Fruit fly (Drosophila melanogaster): ENCODE data around the gene CG13288.

CG13288 gene

DNA sequence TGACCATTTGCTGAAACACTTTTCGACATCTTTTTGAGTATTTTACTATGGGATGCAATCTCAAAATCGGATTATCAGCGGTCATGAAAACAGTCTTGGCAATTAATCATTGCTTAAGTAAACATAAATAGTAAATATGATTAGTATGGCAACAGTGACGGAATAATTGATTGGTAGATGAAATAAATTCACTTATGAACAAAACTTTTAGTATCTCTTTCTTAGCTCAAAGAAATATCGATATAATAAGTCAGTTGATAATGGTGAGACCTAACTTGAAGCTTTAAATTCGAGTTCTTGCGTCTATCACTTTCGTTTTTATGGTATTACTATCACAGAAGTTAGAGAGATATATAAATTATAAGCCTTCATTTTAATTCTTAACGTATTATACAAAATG is 36.0 kb upstream of the CG13288 start, which contains the start of gene CG5568:
Gene CG5568 (plus strand): TSS at position 301 of the 400 bp plus-strand sequence.
- TF ChIP-seq ovo (GFP tag; optimal IDR thresholded peaks at IDR 0.05) (no peak), bab1 (GFP tag; optimal IDR thresholded peaks at IDR 0.05) (no peak), cnc (optimal IDR thresholded peaks at IDR 0.05) (no peak), Mnt (GFP tag; optimal IDR thresholded peaks at IDR 0.05) (no peak), Crg-1 (GFP tag; optimal IDR thresholded peaks at IDR 0.05) (no peak), cic (GFP tag; optimal IDR thresholded peaks at IDR 0.05) (no peak)

DNA sequence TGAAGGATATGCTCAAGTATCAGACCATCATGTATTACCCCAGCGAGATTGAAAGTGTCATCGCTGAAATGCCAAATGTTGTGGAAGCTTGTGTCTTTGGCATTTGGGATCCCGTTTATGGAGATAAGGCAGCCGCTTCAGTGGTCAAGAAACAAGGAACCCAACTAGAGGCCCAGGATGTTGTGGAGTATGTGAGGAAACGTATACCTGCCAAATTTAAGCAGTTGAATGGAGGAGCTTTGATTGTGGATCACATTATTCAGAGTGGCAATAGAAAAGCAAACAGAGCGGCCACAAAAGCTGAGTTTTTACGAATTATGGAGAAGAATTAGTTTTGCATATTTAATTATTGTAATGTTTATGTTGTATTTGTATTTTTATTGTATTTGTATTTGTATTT is 34.2 kb upstream of the CG13288 start, which contains the start of gene CG18586:
Gene CG18586 (plus strand): TSS at position 301 of the 400 bp plus-strand sequence.
- TF ChIP-seq Mnt (GFP tag; optimal IDR thresholded peaks at IDR 0.05) = no peak
- TF ChIP-seq kay (GFP tag; ENCODE audit: borderline replicate concordance) = no peak
- TF ChIP-seq Clk (GFP tag; optimal IDR thresholded peaks at IDR 0.05) = no peak
- no peak for TF ChIP-seq bab1 (GFP tag; optimal IDR thresholded peaks at IDR 0.05)
- TF ChIP-seq cnc (optimal IDR thresholded peaks at IDR 0.05) = no peak
- no peak for TF ChIP-seq pad (GFP tag; optimal IDR thresholded peaks at IDR 0.05)
- no peak for TF ChIP-seq CG14711 (tag; optimal IDR thresholded peaks at IDR 0.05)

dm6 chr3L:5878734-5879291 is 28.4 kb upstream of the CG13288 start:
- TF ChIP-seq CG14711 (tag; optimal IDR thresholded peaks at IDR 0.05) (no peak), CG5204 (GFP tag; optimal IDR thresholded peaks at IDR 0.05) (no peak), ovo (GFP tag; optimal IDR thresholded peaks at IDR 0.05) (no peak), CG1620 (GFP tag; optimal IDR thresholded peaks at IDR 0.05) (no peak), pad (GFP tag; optimal IDR thresholded peaks at IDR 0.05) (no peak), Mnt (GFP tag; optimal IDR thresholded peaks at IDR 0.05) (no peak), Clk (GFP tag; optimal IDR thresholded peaks at IDR 0.05) (no peak), CG7101 (tag; optimal IDR thresholded peaks at IDR 0.05) (no peak), Crg-1 (GFP tag; optimal IDR thresholded peaks at IDR 0.05) (no peak), cic (GFP tag; optimal IDR thresholded peaks at IDR 0.05) (no peak), tj (GFP tag; optimal IDR thresholded peaks at IDR 0.05) (no peak), Hr96 (GFP tag; optimal IDR thresholded peaks at IDR 0.05) (no peak), CG11617 (GFP tag; optimal IDR thresholded peaks at IDR 0.05) (no peak), CG33017 (tag; optimal IDR thresholded peaks at IDR 0.05) (no peak), kay (GFP tag; ENCODE audit: borderline replicate concordance) (no peak), bab1 (GFP tag; optimal IDR thresholded peaks at IDR 0.05) (no peak), toe (GFP tag; optimal IDR thresholded peaks at IDR 0.05) (no peak), cnc (optimal IDR thresholded peaks at IDR 0.05) (no peak), CG12768 (GFP tag; optimal IDR thresholded peaks at IDR 0.05) (no peak), CG7045 (GFP tag; optimal IDR thresholded peaks at IDR 0.05) (no peak)

dm6 chr3L:5881310-5882208 is 25.6 kb upstream of the CG13288 start:
- TF ChIP-seq kay (GFP tag; ENCODE audit: borderline replicate concordance) = no peak
- TF ChIP-seq CG14711 (tag; optimal IDR thresholded peaks at IDR 0.05) = no peak
- TF ChIP-seq CG33017 (tag; optimal IDR thresholded peaks at IDR 0.05) = no peak
- TF ChIP-seq Crg-1 (GFP tag; optimal IDR thresholded peaks at IDR 0.05) = no peak
- TF ChIP-seq toe (GFP tag; optimal IDR thresholded peaks at IDR 0.05) = no peak
- no peak for TF ChIP-seq pad (GFP tag; optimal IDR thresholded peaks at IDR 0.05)
- TF ChIP-seq CG12768 (GFP tag; optimal IDR thresholded peaks at IDR 0.05) = no peak
- no peak for TF ChIP-seq CG11617 (GFP tag; optimal IDR thresholded peaks at IDR 0.05)
- TF ChIP-seq CG5204 (GFP tag; optimal IDR thresholded peaks at IDR 0.05) = no peak
- TF ChIP-seq CG7045 (GFP tag; optimal IDR thresholded peaks at IDR 0.05) = no peak
- TF ChIP-seq Clk (GFP tag; optimal IDR thresholded peaks at IDR 0.05) = no peak
- TF ChIP-seq ovo (GFP tag; optimal IDR thresholded peaks at IDR 0.05) = no peak

- TF ChIP-seq CG14711 (tag; optimal IDR thresholded peaks at IDR 0.05) = no peak
- no peak for TF ChIP-seq CG12768 (GFP tag; optimal IDR thresholded peaks at IDR 0.05)
- no peak for TF ChIP-seq cic (GFP tag; optimal IDR thresholded peaks at IDR 0.05)
- no peak for TF ChIP-seq Hr96 (GFP tag; optimal IDR thresholded peaks at IDR 0.05)
- no peak for TF ChIP-seq tj (GFP tag; optimal IDR thresholded peaks at IDR 0.05)
- no peak for TF ChIP-seq cnc (optimal IDR thresholded peaks at IDR 0.05)
- TF ChIP-seq Crg-1 (GFP tag; optimal IDR thresholded peaks at IDR 0.05) = no peak
- TF ChIP-seq Clk (GFP tag; optimal IDR thresholded peaks at IDR 0.05) = no peak
- TF ChIP-seq CG33017 (tag; optimal IDR thresholded peaks at IDR 0.05) = no peak
- TF ChIP-seq CG1620 (GFP tag; optimal IDR thresholded peaks at IDR 0.05) = no peak
- no peak for TF ChIP-seq toe (GFP tag; optimal IDR thresholded peaks at IDR 0.05)
- TF ChIP-seq CG7045 (GFP tag; optimal IDR thresholded peaks at IDR 0.05) = no peak
These were observed 25.1 kb upstream of the CG13288 start, which contains the start of gene CG13287 for dm6 chr3L:5882209-5882403. CG13287 (plus strand) TSS chr3L:5882304.

dm6 chr3L:5884735-5885134 is 22.4 kb upstream of the CG13288 start:
- no peak for TF ChIP-seq pad (GFP tag; optimal IDR thresholded peaks at IDR 0.05)
- no peak for TF ChIP-seq Crg-1 (GFP tag; optimal IDR thresholded peaks at IDR 0.05)
- no peak for TF ChIP-seq CG7045 (GFP tag; optimal IDR thresholded peaks at IDR 0.05)
- TF ChIP-seq CG14711 (tag; optimal IDR thresholded peaks at IDR 0.05) = no peak
- TF ChIP-seq Mnt (GFP tag; optimal IDR thresholded peaks at IDR 0.05) = no peak
- TF ChIP-seq CG7101 (tag; optimal IDR thresholded peaks at IDR 0.05) = no peak

DNA sequence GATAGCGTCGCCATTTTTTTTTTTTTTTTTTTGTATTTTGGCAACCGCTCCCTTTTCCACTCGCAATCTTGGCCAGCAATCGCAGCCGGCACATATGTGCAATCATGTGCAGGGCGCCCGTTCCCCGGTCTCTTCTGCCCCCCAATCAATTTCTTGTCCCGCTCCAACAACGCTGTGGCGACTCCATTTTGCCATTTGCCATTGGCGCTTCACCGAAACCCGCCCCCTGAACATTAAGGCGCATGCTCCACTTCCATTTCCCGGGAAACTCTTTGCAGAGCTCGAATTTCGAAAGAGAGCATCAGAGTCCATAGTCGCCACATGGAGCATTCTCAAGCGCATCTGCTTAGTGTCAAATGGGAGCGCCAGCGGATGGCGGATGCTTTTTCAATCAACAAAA is 16.1 kb upstream of the CG13288 start:
- no peak for TF ChIP-seq kay (GFP tag; ENCODE audit: borderline replicate concordance)
- TF ChIP-seq toe (GFP tag; optimal IDR thresholded peaks at IDR 0.05) = no peak
- no peak for TF ChIP-seq cic (GFP tag; optimal IDR thresholded peaks at IDR 0.05)
- no peak for TF ChIP-seq CG7045 (GFP tag; optimal IDR thresholded peaks at IDR 0.05)
- TF ChIP-seq tj (GFP tag; optimal IDR thresholded peaks at IDR 0.05) = no peak

Measured in whole organism, adult.